Fruit fly (Drosophila melanogaster) whole organism, embryonic: Measurements from ENCODE around the gene CG14273.

Experiments used
- B-H1 ChIP-seq: fragments of 200-800 bp; sonication (Bioruptor generic); IDR thresholded peaks from 3 replicates; pipeline ENCODE4 v1.3.6; 2022; ENCODE audit warnings: missing biosample characterization, missing genetic modification characterization
- B-H2 ChIP-seq: fragments of 200-800 bp; sonication (Bioruptor generic); optimal IDR thresholded peaks from 2 replicates; lab custom pipeline; 2018; ENCODE audit warnings: missing biosample characterization, mild to moderate bottlenecking, missing genetic modification characterization
- Blimp-1 ChIP-seq: fragments of 200-800 bp; sonication (Bioruptor generic); optimal IDR thresholded peaks from 3 replicates; lab custom pipeline; 2018; ENCODE audit warnings: missing biosample characterization, missing genetic modification characterization, mild to moderate bottlenecking, moderate library complexity, missing genetic modification reagents
- CG1024 ChIP-seq: fragments of 200-800 bp; sonication (Bioruptor generic); IDR thresholded peaks from 2 replicates; pipeline ENCODE4 v1.3.6; 2022; ENCODE audit warnings: missing biosample characterization, missing genetic modification characterization
- CG10366 ChIP-seq: fragments of 200-800 bp; sonication (Bioruptor generic); IDR thresholded peaks from 2 replicates; pipeline ENCODE4 v1.3.6; 2022; ENCODE audit warnings: missing biosample characterization, missing genetic modification characterization
- CG10543 ChIP-seq: fragments of 200-800 bp; sonication (Bioruptor generic); optimal IDR thresholded peaks from 3 replicates; lab custom pipeline; 2017; ENCODE audit warnings: missing biosample characterization, mild to moderate bottlenecking, missing genetic modification characterization, moderate library complexity
- CG11247 ChIP-seq: fragments of 200-800 bp; sonication (Bioruptor generic); IDR thresholded peaks from 2 replicates; pipeline ENCODE4 v1.3.6; 2022; ENCODE audit warnings: missing biosample characterization, missing genetic modification characterization
- CG11695 ChIP-seq: fragments of 200-800 bp; sonication (Bioruptor generic); IDR thresholded peaks from 3 replicates; pipeline ENCODE4 v1.3.6; 2022; ENCODE audit warnings: missing biosample characterization, missing genetic modification characterization
- CG12391 ChIP-seq: fragments of 200-800 bp; sonication (Bioruptor generic); optimal IDR thresholded peaks from 3 replicates; lab custom pipeline; 2018; ENCODE audit warnings: missing biosample characterization, mild to moderate bottlenecking, missing genetic modification characterization, moderate library complexity
- CG12769 ChIP-seq: fragments of 200-800 bp; sonication (Bioruptor generic); optimal IDR thresholded peaks from 2 replicates; lab custom pipeline; 2019; ENCODE audit warnings: missing biosample characterization, mild to moderate bottlenecking, missing genetic modification characterization, moderate library complexity
- CG13287 ChIP-seq: fragments of 200-800 bp; sonication (Bioruptor generic); IDR thresholded peaks from 2 replicates; pipeline ENCODE4 v1.3.6; 2022; ENCODE audit warnings: missing biosample characterization, missing genetic modification characterization; ENCODE audit not compliant: partially characterized antibody
- CG1602 ChIP-seq: fragments of 200-800 bp; sonication (Bioruptor generic); optimal IDR thresholded peaks from 3 replicates; lab custom pipeline; 2016; ENCODE audit warnings: missing biosample characterization, missing genetic modification characterization
- CG1832 ChIP-seq: fragments of 200-800 bp; sonication (Bioruptor generic); optimal IDR thresholded peaks from 2 replicates; lab custom pipeline; 2017; ENCODE audit warnings: missing biosample characterization, mild to moderate bottlenecking, missing genetic modification characterization, inconsistent platforms
- CG18764 ChIP-seq: fragments of 200-800 bp; sonication (Bioruptor generic); optimal IDR thresholded peaks from 3 replicates; lab custom pipeline; 2016; ENCODE audit warnings: missing biosample characterization, missing genetic modification characterization
- CG2120 ChIP-seq: fragments of 200-800 bp; sonication (Bioruptor generic); optimal IDR thresholded peaks from 3 replicates; lab custom pipeline; 2016; ENCODE audit warnings: missing biosample characterization, missing genetic modification characterization
- CG3726 ChIP-seq: fragments of 200-800 bp; sonication (Bioruptor generic); IDR thresholded peaks from 3 replicates; pipeline ENCODE4, ENCODE4 v1.3.6; 2022; ENCODE audit warnings: missing biosample characterization, missing genetic modification characterization
- CG3847 ChIP-seq: fragments of 200-800 bp; sonication (Bioruptor generic); IDR thresholded peaks from 2 replicates; pipeline ENCODE4 v1.3.6; 2022; ENCODE audit warnings: missing biosample characterization, missing genetic modification characterization
- CG4360 ChIP-seq: fragments of 200-800 bp; sonication (Bioruptor generic); IDR thresholded peaks from 2 replicates; pipeline ENCODE4 v1.3.6; 2022; ENCODE audit warnings: missing biosample characterization, missing genetic modification characterization
- CG5245 ChIP-seq: fragments of 200-800 bp; sonication (Bioruptor generic); optimal IDR thresholded peaks from 3 replicates; lab custom pipeline; 2016; ENCODE audit warnings: missing biosample characterization, missing genetic modification characterization
- CG8290 ChIP-seq, 3 experiments: fragments of 200-800 bp; sonication (Bioruptor generic); optimal IDR thresholded peaks; 2 replicates each; lab custom pipeline; 2016 to 2019; ENCODE audit warnings: missing biosample characterization in 3 of 3, missing genetic modification characterization in 3 of 3, mild to moderate bottlenecking in 2 of 3, moderate library complexity in 1 of 3
- CG9797 ChIP-seq: fragments of 200-800 bp; sonication (Bioruptor generic); optimal IDR thresholded peaks from 3 replicates; lab custom pipeline; 2018; ENCODE audit warnings: missing biosample characterization, mild to moderate bottlenecking, missing genetic modification characterization
- CkIIα-i1 ChIP-seq: fragments of 200-800 bp; sonication (Bioruptor generic); IDR thresholded peaks from 2 replicates; pipeline ENCODE4 v1.3.6; 2022; ENCODE audit warnings: missing biosample characterization, missing genetic modification characterization
- Dek ChIP-seq: fragments of 200-800 bp; sonication (Bioruptor generic); optimal IDR thresholded peaks from 3 replicates; lab custom pipeline; 2019; ENCODE audit warnings: missing biosample characterization, mild to moderate bottlenecking, missing genetic modification characterization, moderate library complexity
- Dref ChIP-seq: fragments of 200-800 bp; sonication (Bioruptor generic); IDR thresholded peaks from 2 replicates; pipeline ENCODE4 v1.3.6; 2022; ENCODE audit warnings: missing biosample characterization, missing genetic modification characterization
- E2f2 ChIP-seq: fragments of 200-800 bp; sonication (Bioruptor generic); IDR thresholded peaks from 2 replicates; pipeline ENCODE4 v1.3.6; 2022; ENCODE audit warnings: missing biosample characterization, missing genetic modification characterization
- Fer3 ChIP-seq: fragments of 200-800 bp; sonication (Bioruptor generic); optimal IDR thresholded peaks from 2 replicates; lab custom pipeline; 2018; ENCODE audit warnings: missing biosample characterization, mild to moderate bottlenecking, missing genetic modification characterization, moderate library complexity
- HHEX ChIP-seq: fragments of 200-800 bp; sonication (Bioruptor generic); optimal IDR thresholded peaks from 3 replicates; lab custom pipeline; 2017; ENCODE audit warnings: missing biosample characterization, mild to moderate bottlenecking, missing genetic modification characterization, missing genetic modification reagents
- Hand ChIP-seq: fragments of 200-800 bp; sonication (Bioruptor generic); optimal IDR thresholded peaks from 2 replicates; lab custom pipeline; 2017; ENCODE audit warnings: mild to moderate bottlenecking, missing biosample characterization, missing genetic modification reagents, missing genetic modification characterization
- MBD-R2 ChIP-seq: fragments of 200-800 bp; sonication (Bioruptor generic); IDR thresholded peaks from 2 replicates; pipeline ENCODE4 v1.3.6; 2022; ENCODE audit warnings: missing biosample characterization, missing genetic modification characterization
- Mad ChIP-seq: fragments of 200-800 bp; sonication (Bioruptor generic); optimal IDR thresholded peaks from 2 replicates; lab custom pipeline; 2016; ENCODE audit warnings: missing biosample characterization, missing genetic modification characterization
- Meics ChIP-seq: fragments of 200-800 bp; sonication (Bioruptor generic); optimal IDR thresholded peaks from 2 replicates; lab custom pipeline; 2017; ENCODE audit warnings: missing biosample characterization, mild to moderate bottlenecking, missing genetic modification characterization
- NC2α ChIP-seq: fragments of 200-800 bp; sonication (Bioruptor generic); optimal IDR thresholded peaks from 2 replicates; lab custom pipeline; 2016; ENCODE audit warnings: missing biosample characterization, missing genetic modification characterization
- NC2β ChIP-seq: fragments of 200-800 bp; sonication (Bioruptor generic); optimal IDR thresholded peaks from 2 replicates; lab custom pipeline; 2016; ENCODE audit warnings: missing biosample characterization, missing genetic modification characterization
- NfI ChIP-seq: fragments of 200-800 bp; sonication (Bioruptor generic); optimal IDR thresholded peaks from 3 replicates; lab custom pipeline; 2018; ENCODE audit warnings: missing biosample characterization, mild to moderate bottlenecking, missing genetic modification characterization, moderate library complexity
- Oli ChIP-seq: fragments of 200-800 bp; sonication (Bioruptor generic); optimal IDR thresholded peaks from 2 replicates; lab custom pipeline; 2018; ENCODE audit warnings: missing biosample characterization, mild to moderate bottlenecking, missing genetic modification characterization, moderate library complexity
- Rx ChIP-seq: fragments of 200-800 bp; sonication (Bioruptor generic); IDR thresholded peaks from 2 replicates; pipeline ENCODE4 v1.3.6; 2022; ENCODE audit warnings: missing biosample characterization, missing genetic modification characterization
- Stat92E ChIP-seq, 3 experiments: fragments of >200 bp in 2 of 3; fragments of 200-800 bp in 1 of 3; sonication (Bioruptor generic) in 1 of 3; optimal IDR thresholded peaks; 2 replicates each; lab custom pipeline; 2017 to 2019; ENCODE audit warnings: missing biosample characterization in 3 of 3, missing genetic modification characterization in 3 of 3, mild to moderate bottlenecking in 1 of 3, moderate library complexity in 1 of 3
- Tbp ChIP-seq: fragments of >200 bp; optimal IDR thresholded peaks from 2 replicates; lab custom pipeline; 2018; ENCODE audit warnings: missing biosample characterization, missing genetic modification characterization
- cato ChIP-seq: fragments of 200-800 bp; sonication (Bioruptor generic); optimal IDR thresholded peaks from 2 replicates; lab custom pipeline; 2016; ENCODE audit warnings: missing biosample characterization, missing genetic modification characterization, borderline replicate concordance
- chif ChIP-seq, 2 experiments: fragments of 200-800 bp; sonication (Bioruptor generic); optimal IDR thresholded peaks; 3 replicates each; lab custom pipeline; 2016; ENCODE audit warnings: missing biosample characterization in 2 of 2, missing genetic modification characterization in 2 of 2
- corto ChIP-seq: fragments of 200-800 bp; sonication (Bioruptor generic); optimal IDR thresholded peaks from 2 replicates; lab custom pipeline; 2016; ENCODE audit warnings: missing biosample characterization, mild to moderate bottlenecking, missing genetic modification characterization, moderate library complexity
- ftz-f1 ChIP-seq: fragments of 200-800 bp; sonication (Bioruptor generic); optimal IDR thresholded peaks from 2 replicates; lab custom pipeline; 2016; ENCODE audit warnings: missing biosample characterization, missing genetic modification characterization
- gro ChIP-seq: fragments of 200-800 bp; sonication (Bioruptor generic); optimal IDR thresholded peaks from 2 replicates; lab custom pipeline; 2016; ENCODE audit warnings: missing biosample characterization, missing genetic modification characterization
- gsb-n ChIP-seq: fragments of 200-800 bp; sonication (Bioruptor generic); optimal IDR thresholded peaks from 3 replicates; lab custom pipeline; 2018; ENCODE audit warnings: missing biosample characterization, mild to moderate bottlenecking, missing genetic modification characterization
- jing ChIP-seq: fragments of 200-800 bp; sonication (Bioruptor generic); optimal IDR thresholded peaks from 2 replicates; lab custom pipeline; 2018; ENCODE audit warnings: missing biosample characterization, mild to moderate bottlenecking, missing genetic modification characterization
- ken ChIP-seq: fragments of 200-800 bp; sonication (Bioruptor generic); IDR thresholded peaks from 3 replicates; pipeline ENCODE4 v1.3.6; 2022; ENCODE audit warnings: missing biosample characterization, missing genetic modification characterization
- kni ChIP-seq: fragments of 200-800 bp; sonication (Bioruptor generic); optimal IDR thresholded peaks from 3 replicates; lab custom pipeline; 2017; ENCODE audit warnings: mild to moderate bottlenecking, missing biosample characterization, missing genetic modification reagents, missing genetic modification characterization
- mam ChIP-seq: fragments of 200-800 bp; sonication (Bioruptor generic); optimal IDR thresholded peaks from 3 replicates; lab custom pipeline; 2016; ENCODE audit warnings: missing biosample characterization, missing genetic modification characterization
- pb ChIP-seq: fragments of 200-800 bp; sonication (Bioruptor generic); optimal IDR thresholded peaks from 3 replicates; lab custom pipeline; 2016; ENCODE audit warnings: missing biosample characterization, missing genetic modification characterization
- repo ChIP-seq: fragments of 200-800 bp; sonication (Bioruptor generic); optimal IDR thresholded peaks from 2 replicates; lab custom pipeline; 2016; ENCODE audit warnings: missing biosample characterization, missing genetic modification characterization
- tgo ChIP-seq: fragments of 200-800 bp; sonication (Bioruptor generic); IDR thresholded peaks from 3 replicates; pipeline ENCODE4 v1.3.6; 2022; ENCODE audit warnings: missing biosample characterization, missing genetic modification characterization
- zen ChIP-seq: fragments of 200-800 bp; sonication (Bioruptor generic); optimal IDR thresholded peaks from 3 replicates; lab custom pipeline; 2018; ENCODE audit warnings: missing biosample characterization, mild to moderate bottlenecking, missing genetic modification characterization, moderate library complexity

The CG14273 gene

DNA sequence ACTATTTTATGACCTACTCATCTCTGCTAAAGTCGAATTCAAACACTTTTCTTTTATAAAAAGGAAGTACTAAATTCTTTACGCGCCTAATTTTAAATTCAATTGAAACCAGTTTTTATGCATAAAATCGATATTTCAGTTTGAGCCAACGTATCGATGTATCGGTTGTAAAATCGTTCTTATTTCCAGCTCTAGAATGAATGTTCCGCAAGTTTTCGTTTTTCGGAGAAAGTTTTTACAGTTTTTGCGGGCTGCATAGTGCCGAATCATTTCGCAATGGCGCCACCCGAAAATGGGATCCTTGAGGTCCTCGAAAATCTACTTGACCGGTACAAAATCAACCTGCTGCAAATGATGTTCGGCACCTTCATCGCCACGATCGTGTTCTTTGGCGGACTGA is 37.1 kb upstream of the CG14273 start, which contains the start of gene CG7840 (continued):
- TF ChIP-seq Meics (GFP tag; lab: Kevin White, UChicago): peak; percentile 74
- no peak for TF ChIP-seq CG11247 (GFP tag; lab: Robert Waterston, UW)
- no peak for TF ChIP-seq NfI
- TF ChIP-seq Dek: no peak
- no peak for TF ChIP-seq CG3847 (GFP tag; lab: Robert Waterston, UW)
- no peak for TF ChIP-seq Hand (GFP tag; lab: Kevin White, UChicago)
- no peak for TF ChIP-seq ftz-f1
- TF ChIP-seq gro (GFP tag; lab: Kevin White, UChicago): no peak
- no peak for TF ChIP-seq CG12391 (tag; lab: Kevin White, UChicago)
- no peak for TF ChIP-seq CG18764 (GFP tag; lab: Kevin White, UChicago)
- TF ChIP-seq CG11695: no peak
- TF ChIP-seq MBD-R2 (GFP tag; lab: Robert Waterston, UW): peak; percentile 72
- TF ChIP-seq cato (GFP tag; lab: Kevin White, UChicago): no peak
- no peak for TF ChIP-seq HHEX (GFP tag; lab: Kevin White, UChicago)
- no peak for TF ChIP-seq chif (GFP tag; optimal IDR thresholded peaks at IDR 0.05; lab: Kevin White, UChicago)
- TF ChIP-seq NC2α (GFP tag; lab: Kevin White, UChicago): no peak
- TF ChIP-seq Stat92E (GFP tag; optimal IDR thresholded peaks at IDR 0.05; lab: Kevin White, UChicago): no peak
- TF ChIP-seq ken (GFP tag; lab: Robert Waterston, UW): no peak
- TF ChIP-seq zen: no peak
- no peak for TF ChIP-seq CG5245
- TF ChIP-seq kni (GFP tag; lab: Kevin White, UChicago): no peak
- TF ChIP-seq Blimp-1: peak; percentile 57
- TF ChIP-seq tgo (GFP tag; lab: Robert Waterston, UW): no peak
- no peak for TF ChIP-seq CG9797 (GFP tag; lab: Kevin White, UChicago)
- peak; percentile 89 for TF ChIP-seq Dref (GFP tag; lab: Robert Waterston, UW)
- no peak for TF ChIP-seq CG12769 (tag; lab: Kevin White, UChicago)
- TF ChIP-seq CG3726 (GFP tag; lab: Robert Waterston, UW): no peak
- no peak for TF ChIP-seq gsb-n (tag; lab: Kevin White, UChicago)
- TF ChIP-seq Tbp (GFP tag; lab: Kevin White, UChicago): no peak
- no peak for TF ChIP-seq mam (GFP tag; lab: Kevin White, UChicago)
- no peak for TF ChIP-seq B-H1 (GFP tag; lab: Robert Waterston, UW)
- no peak for TF ChIP-seq CkIIα-i1 (GFP tag; lab: Robert Waterston, UW)
- no peak for TF ChIP-seq Rx
- no peak for TF ChIP-seq Oli (tag; lab: Kevin White, UChicago)
- no peak for TF ChIP-seq CG10543 (GFP tag; lab: Kevin White, UChicago)
- TF ChIP-seq CG4360: no peak
- no peak for TF ChIP-seq Mad (GFP tag; lab: Kevin White, UChicago)
- TF ChIP-seq repo (GFP tag; lab: Kevin White, UChicago): no peak
- no peak for TF ChIP-seq Fer3 (tag; lab: Kevin White, UChicago)
- no peak for TF ChIP-seq CG1024 (GFP tag; lab: Robert Waterston, UW)
- no peak for TF ChIP-seq CG10366
- no peak for TF ChIP-seq CG8290 (GFP tag; optimal IDR thresholded peaks at IDR 0.05; lab: Kevin White, UChicago)
- no peak for TF ChIP-seq CG8290 (tag; optimal IDR thresholded peaks at IDR 0.05; lab: Kevin White, UChicago)
- peak; percentile 93 for TF ChIP-seq E2f2 (GFP tag; lab: Robert Waterston, UW)
- TF ChIP-seq CG13287 (GFP tag; lab: Robert Waterston, UW): peak; percentile 95
- TF ChIP-seq B-H2 (GFP tag; lab: Kevin White, UChicago): no peak
- no peak for TF ChIP-seq corto (GFP tag; lab: Kevin White, UChicago)
- TF ChIP-seq pb (GFP tag; lab: Kevin White, UChicago): no peak
- TF ChIP-seq NC2β (GFP tag; lab: Kevin White, UChicago): no peak
- TF ChIP-seq jing (GFP tag; lab: Kevin White, UChicago): no peak
- no peak for TF ChIP-seq CG1832 (GFP tag; lab: Kevin White, UChicago)
- TF ChIP-seq CG2120 (GFP tag; lab: Kevin White, UChicago): no peak
- TF ChIP-seq CG1602 (GFP tag; lab: Kevin White, UChicago): no peak
